Worm (Caenorhabditis elegans) whole organism, young adult: ENCODE results near the gene C34C12.9.

ENCODE experiments used
- B0019.2 ChIP-seq: fragments of 200-800 bp; sonication (Bioruptor generic); conservative IDR thresholded peaks from 2 replicates; pipeline ENCODE4 v1.3.6; 2022; ENCODE audit warnings: missing genetic modification reagents, missing genetic modification characterization, missing compliant biosample characterization
- B0261.1 ChIP-seq: sonication (generic microtip); optimal IDR thresholded peaks from 2 replicates; lab custom pipeline; 2016; ENCODE audit warnings: mild to moderate bottlenecking, missing genetic modification characterization, moderate library complexity, missing compliant biosample characterization
- C06A6.2 ChIP-seq: fragments of 200-800 bp; sonication (Bioruptor generic); conservative IDR thresholded peaks from 2 replicates; pipeline ENCODE4 v1.3.6; 2022; ENCODE audit warnings: missing genetic modification characterization, missing compliant biosample characterization
- F23B12.7 ChIP-seq: sonication (generic microtip); optimal IDR thresholded peaks from 2 replicates; lab custom pipeline; 2017; ENCODE audit warnings: missing genetic modification characterization, mild to moderate bottlenecking, missing compliant biosample characterization, antibody characterized with exemption, moderate library complexity; ENCODE audit not compliant: insufficient read depth
- F33H1.4 ChIP-seq: fragments of 200-800 bp; sonication (Bioruptor generic); IDR thresholded peaks from 2 replicates; pipeline ENCODE4 v1.3.6; 2022; ENCODE audit warnings: missing genetic modification reagents, missing genetic modification characterization, missing compliant biosample characterization
- F37B4.10 ChIP-seq: fragments of 200-800 bp; sonication (Bioruptor generic); IDR thresholded peaks from 2 replicates; pipeline ENCODE4 v1.3.6; 2022; ENCODE audit warnings: missing genetic modification characterization, missing compliant biosample characterization
- F39B2.1 ChIP-seq: fragments of 200-800 bp; sonication (Bioruptor generic); IDR thresholded peaks from 2 replicates; pipeline ENCODE4 v1.3.6; 2022; ENCODE audit warnings: missing genetic modification reagents, missing genetic modification characterization, missing compliant biosample characterization
- K12H6.12 ChIP-seq: fragments of 200-800 bp; sonication (Bioruptor generic); optimal IDR thresholded peaks from 2 replicates; lab custom pipeline; 2018; ENCODE audit warnings: mild to moderate bottlenecking, missing genetic modification characterization, missing compliant biosample characterization
- T07F8.4 ChIP-seq: sonication (generic microtip); optimal IDR thresholded peaks from 2 replicates; lab custom pipeline; 2016; ENCODE audit warnings: mild to moderate bottlenecking, missing genetic modification characterization, moderate library complexity, missing compliant biosample characterization
- Y56A3A.18 ChIP-seq: fragments of 200-800 bp; sonication (Bioruptor generic); IDR thresholded peaks from 2 replicates; pipeline ENCODE4 v1.3.6; 2022; ENCODE audit warnings: missing genetic modification reagents, missing genetic modification characterization, missing compliant biosample characterization
- Y95B8A.8 ChIP-seq: fragments of 200-800 bp; sonication (Bioruptor generic); IDR thresholded peaks from 2 replicates; pipeline ENCODE4 v1.3.6; 2022; ENCODE audit warnings: missing genetic modification reagents, missing genetic modification characterization, missing compliant biosample characterization
- akir-1 ChIP-seq: fragments of 200-800 bp; sonication (Bioruptor generic); optimal IDR thresholded peaks from 2 replicates; lab custom pipeline; 2018; ENCODE audit warnings: mild to moderate bottlenecking, missing genetic modification characterization, moderate library complexity, missing compliant biosample characterization
- aptf-3 ChIP-seq: fragments of 200-800 bp; sonication (Bioruptor generic); IDR thresholded peaks from 2 replicates; pipeline ENCODE4 v1.3.6; 2022; ENCODE audit warnings: missing genetic modification characterization, missing compliant biosample characterization
- bed-1 ChIP-seq: fragments of 200-800 bp; sonication (Bioruptor generic); IDR thresholded peaks from 2 replicates; pipeline ENCODE4 v1.3.6; 2022; ENCODE audit warnings: missing genetic modification reagents, missing genetic modification characterization, missing compliant biosample characterization
- ceh-91 ChIP-seq: fragments of 200-800 bp; sonication (Bioruptor generic); IDR thresholded peaks from 2 replicates; pipeline ENCODE4 v1.3.6; 2022; ENCODE audit warnings: missing genetic modification reagents, missing genetic modification characterization, missing compliant biosample characterization
- die-1 ChIP-seq: sonication (generic microtip); optimal IDR thresholded peaks from 2 replicates; lab custom pipeline; 2016; ENCODE audit warnings: missing genotype, mild to moderate bottlenecking, missing genetic modification characterization, missing compliant biosample characterization
- dpl-1 ChIP-seq: fragments of 150-350 bp; optimal IDR thresholded peaks from 2 replicates; lab custom pipeline; 2014; ENCODE audit warnings: missing biosample characterization, missing genetic modification reagents, missing genetic modification characterization
- ets-4 ChIP-seq: fragments of 200-800 bp; sonication (Bioruptor generic); optimal IDR thresholded peaks from 2 replicates; lab custom pipeline; 2018; ENCODE audit warnings: mild to moderate bottlenecking, missing genetic modification characterization, missing compliant biosample characterization
- hsf-1 ChIP-seq: fragments of 200-800 bp; sonication (Bioruptor generic); IDR thresholded peaks from 2 replicates; pipeline ENCODE4 v1.3.6; 2022; ENCODE audit warnings: missing genetic modification reagents, missing genetic modification characterization, missing compliant biosample characterization
- lin-26 ChIP-seq: fragments of 200-800 bp; sonication (Bioruptor generic); IDR thresholded peaks from 2 replicates; pipeline ENCODE4 v1.3.6; 2022; ENCODE audit warnings: missing genetic modification reagents, missing genetic modification characterization, missing compliant biosample characterization
- lir-1 ChIP-seq: fragments of 200-800 bp; sonication (Bioruptor generic); conservative IDR thresholded peaks from 2 replicates; pipeline ENCODE4 v1.3.6; 2022; ENCODE audit warnings: missing genetic modification reagents, missing genetic modification characterization, missing compliant biosample characterization
- madf-6 ChIP-seq: fragments of 200-800 bp; sonication (Bioruptor generic); IDR thresholded peaks from 2 replicates; pipeline ENCODE4 v1.3.6; 2022; ENCODE audit warnings: missing genetic modification reagents, missing genetic modification characterization, missing compliant biosample characterization
- nfya-1 ChIP-seq: sonication (generic microtip); optimal IDR thresholded peaks from 2 replicates; lab custom pipeline; 2017; ENCODE audit warnings: antibody characterized with exemption, missing compliant biosample characterization, missing genetic modification characterization, borderline replicate concordance; ENCODE audit not compliant: insufficient read depth
- nfya-2 ChIP-seq: fragments of 200-800 bp; sonication (Bioruptor generic); IDR thresholded peaks from 2 replicates; pipeline ENCODE4 v1.3.6; 2022; ENCODE audit warnings: missing genetic modification reagents, missing genetic modification characterization, missing compliant biosample characterization
- nhr-179 ChIP-seq: sonication (generic microtip); optimal IDR thresholded peaks from 2 replicates; lab custom pipeline; 2016; ENCODE audit warnings: mild to moderate bottlenecking, missing genetic modification characterization, missing compliant biosample characterization
- pha-4 ChIP-seq: fragments of 150-350 bp; sonication (generic microtip); optimal IDR thresholded peaks from 2 replicates; lab custom pipeline; 2014; ENCODE audit warnings: missing biosample characterization, missing genetic modification reagents, missing genetic modification characterization
- rcor-1 ChIP-seq: fragments of 200-800 bp; sonication (Bioruptor generic); IDR thresholded peaks from 2 replicates; pipeline ENCODE4 v1.3.6; 2022; ENCODE audit warnings: missing genetic modification reagents, missing genetic modification characterization, missing compliant biosample characterization
- tbp1 ChIP-seq: fragments of 200-800 bp; sonication (Bioruptor generic); optimal IDR thresholded peaks from 2 replicates; lab custom pipeline; 2018; ENCODE audit warnings: mild to moderate bottlenecking, missing genetic modification characterization, missing compliant biosample characterization
- tlf-1 ChIP-seq: fragments of 200-800 bp; sonication (Bioruptor generic); optimal IDR thresholded peaks from 2 replicates; lab custom pipeline; 2018; ENCODE audit warnings: mild to moderate bottlenecking, missing genetic modification characterization, missing compliant biosample characterization
- unc-130 ChIP-seq: sonication (generic microtip); optimal IDR thresholded peaks from 2 replicates; lab custom pipeline; 2016; ENCODE audit warnings: missing genetic modification reagents, missing genetic modification characterization, missing compliant biosample characterization
- xnd-1 ChIP-seq: sonication (generic microtip); optimal IDR thresholded peaks from 2 replicates; lab custom pipeline; 2016; ENCODE audit warnings: missing genotype, missing genetic modification reagents, missing genetic modification characterization, missing compliant biosample characterization
- ztf-22 ChIP-seq: fragments of 200-800 bp; sonication (Bioruptor generic); optimal IDR thresholded peaks from 2 replicates; lab custom pipeline; 2018; ENCODE audit warnings: mild to moderate bottlenecking, missing genetic modification characterization, moderate library complexity, missing compliant biosample characterization
- ztf-25 ChIP-seq: fragments of 200-800 bp; sonication (Bioruptor generic); IDR thresholded peaks from 2 replicates; pipeline ENCODE4 v1.3.6; 2022; ENCODE audit warnings: missing genetic modification reagents, missing genetic modification characterization, missing compliant biosample characterization
- ztf-28 ChIP-seq: fragments of 200-800 bp; sonication (Bioruptor generic); IDR thresholded peaks from 2 replicates; pipeline ENCODE4 v1.3.6; 2022; ENCODE audit warnings: missing genetic modification reagents, missing genetic modification characterization, missing compliant biosample characterization
- ztf-3 ChIP-seq: fragments of 200-800 bp; sonication (Bioruptor generic); optimal IDR thresholded peaks from 2 replicates; lab custom pipeline; 2018; ENCODE audit warnings: mild to moderate bottlenecking, missing genetic modification characterization, missing compliant biosample characterization

C34C12.9 gene

ce11 chrIII:3486055-3486454 is 10.7 kb upstream of the C34C12.9 start:
- TF ChIP-seq C06A6.2 (GFP tag; lab: Robert Waterston, UW): no peak
- TF ChIP-seq tbp1 (GFP tag; lab: Kevin White, UChicago): no peak
- TF ChIP-seq Y56A3A.18: no peak
- no peak for TF ChIP-seq Y95B8A.8 (GFP tag; lab: Robert Waterston, UW)
- TF ChIP-seq K12H6.12 (tag; lab: Kevin White, UChicago): no peak
- TF ChIP-seq B0019.2 (GFP tag; lab: Robert Waterston, UW): no peak
- no peak for TF ChIP-seq bed-1
- no peak for TF ChIP-seq madf-6
- TF ChIP-seq nfya-2 (GFP tag; lab: Robert Waterston, UW): no peak
- TF ChIP-seq ztf-3 (GFP tag; lab: Kevin White, UChicago): no peak
- TF ChIP-seq rcor-1: no peak
- TF ChIP-seq akir-1 (GFP tag; lab: Kevin White, UChicago): no peak
- TF ChIP-seq F39B2.1 (GFP tag; lab: Robert Waterston, UW): no peak
- no peak for TF ChIP-seq F23B12.7 (tag; lab: Kevin White, UChicago)
- TF ChIP-seq ztf-28: no peak
- TF ChIP-seq B0261.1: no peak
- TF ChIP-seq die-1 (tag; lab: Kevin White, UChicago): no peak
- no peak for TF ChIP-seq ceh-91
- TF ChIP-seq dpl-1 (GFP tag; lab: Kevin White, UChicago): no peak

ce11 chrIII:3484995-3485394 is 9.7 kb upstream of the C34C12.9 start:
- no peak for TF ChIP-seq hsf-1 (GFP tag; lab: Robert Waterston, UW)
- no peak for TF ChIP-seq tlf-1
- TF ChIP-seq ceh-91: no peak
- TF ChIP-seq nfya-2 (GFP tag; lab: Robert Waterston, UW): no peak
- TF ChIP-seq lir-1: no peak
- no peak for TF ChIP-seq xnd-1 (tag; lab: Kevin White, UChicago)
- no peak for TF ChIP-seq lin-26 (GFP tag; lab: Robert Waterston, UW)
- no peak for TF ChIP-seq ztf-25 (GFP tag; lab: Robert Waterston, UW)
- no peak for TF ChIP-seq akir-1 (GFP tag; lab: Kevin White, UChicago)
- no peak for TF ChIP-seq ztf-28
- TF ChIP-seq ztf-22 (GFP tag; lab: Kevin White, UChicago): no peak

DNA sequence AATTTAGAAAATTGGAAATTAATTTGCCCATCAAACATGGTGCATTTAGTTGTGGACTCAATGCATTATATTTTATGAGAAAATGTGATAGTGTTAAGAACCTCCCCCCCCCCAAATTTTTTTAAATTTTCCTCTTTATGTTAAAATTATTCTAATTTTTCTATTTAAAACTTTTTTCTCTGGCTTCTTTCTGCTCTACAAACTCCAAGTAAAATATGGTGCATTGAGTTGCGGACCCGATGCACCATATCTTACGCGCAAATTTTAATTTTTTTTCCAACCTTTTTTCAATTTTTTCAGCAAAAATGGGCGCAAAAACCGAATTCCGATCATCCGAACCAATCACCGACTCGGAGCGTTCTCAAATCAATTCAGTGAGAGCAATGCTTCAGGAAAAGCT is 7.0 kb upstream of the C34C12.9 start, which contains the start of gene C34C12.6:
Gene C34C12.6 (plus strand): TSS at position 301 of the 400 bp plus-strand sequence.
- no peak for TF ChIP-seq pha-4 (tag; lab: Kevin White, UChicago)

DNA sequence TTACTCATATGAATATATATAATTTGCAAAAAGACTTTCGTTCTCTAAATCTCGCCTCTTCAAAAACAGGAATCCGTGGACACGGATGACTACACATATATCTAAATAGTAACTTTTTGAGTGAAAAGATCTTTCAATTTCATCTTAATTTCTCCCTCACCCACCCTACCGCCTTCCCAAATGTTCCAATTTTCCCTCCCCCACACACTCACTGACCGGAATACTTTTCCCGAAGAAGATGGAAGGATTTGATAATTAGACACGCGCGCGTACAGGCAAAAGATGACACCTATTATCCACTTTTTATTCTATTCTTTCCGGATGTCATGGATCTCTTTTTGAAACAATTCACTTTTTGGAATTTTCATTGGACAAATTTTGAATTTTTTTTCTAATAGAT is 5.6 kb upstream of the C34C12.9 start:
- TF ChIP-seq unc-130 (GFP tag; lab: Kevin White, UChicago): no peak
- no peak for TF ChIP-seq nhr-179
- no peak for TF ChIP-seq nfya-1 (tag; lab: Kevin White, UChicago)
- no peak for TF ChIP-seq ets-4
- no peak for TF ChIP-seq F23B12.7 (tag; lab: Kevin White, UChicago)
- TF ChIP-seq aptf-3 (GFP tag; lab: Robert Waterston, UW): no peak
- no peak for TF ChIP-seq F37B4.10
- TF ChIP-seq lir-1: no peak
- TF ChIP-seq F33H1.4: no peak
- TF ChIP-seq T07F8.4 (tag; lab: Kevin White, UChicago): no peak
